Worm (Caenorhabditis elegans): ENCODE measurements around the gene F18E2.15.

- no peak for TF ChIP-seq pes-1 (GFP tag; IDR thresholded peaks at IDR 0.05)
- no peak for TF ChIP-seq hmbx-1 (tag; optimal IDR thresholded peaks at IDR 0.05)
- TF ChIP-seq tra-4 (tag; optimal IDR thresholded peaks at IDR 0.05): no peak
- TF ChIP-seq ama-1 (optimal IDR thresholded peaks at IDR 0.05): no peak
- no peak for TF ChIP-seq tbx-37 (GFP tag; conservative IDR thresholded peaks at IDR 0.05)
- no peak for TF ChIP-seq hmg-4 (GFP tag; optimal IDR thresholded peaks at IDR 0.05)
- TF ChIP-seq ceh-13 (GFP tag; optimal IDR thresholded peaks at IDR 0.05): no peak
- TF ChIP-seq ceh-36 (tag; optimal IDR thresholded peaks at IDR 0.05): no peak
- no peak for TF ChIP-seq tbx-11 (GFP tag; IDR thresholded peaks at IDR 0.05)
- TF ChIP-seq B0310.2 (tag; optimal IDR thresholded peaks at IDR 0.05): no peak
- TF ChIP-seq sea-1 (GFP tag; conservative IDR thresholded peaks at IDR 0.05): no peak
Measured at ce11 chrV:12754839-12755238, 6.0 kb downstream of the F18E2.15 start, which contains the start of gene gpa-13.

All from whole organism, early embryonic.